Fruit fly (Drosophila melanogaster): ENCODE results near the gene CG13786.

Gene CG13786

DNA sequence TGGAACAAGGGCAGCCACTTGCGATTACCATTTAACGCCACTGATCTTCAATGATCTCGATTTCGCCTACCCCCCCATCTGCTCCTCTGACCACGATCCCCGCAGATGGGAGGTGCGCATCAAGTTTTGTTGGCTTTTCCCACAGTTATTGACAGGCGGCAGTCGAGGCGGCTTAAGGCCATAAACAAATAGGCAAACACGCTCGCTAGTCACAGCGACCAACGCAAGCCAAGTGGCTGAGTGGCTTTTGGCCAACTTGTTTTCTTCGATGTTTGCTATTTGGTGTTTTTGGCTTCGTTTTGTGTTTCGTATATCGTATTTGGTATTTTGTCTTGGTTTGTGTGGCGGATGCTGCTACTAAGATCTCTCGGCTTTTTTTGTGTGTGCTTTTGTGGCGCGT, 48.7 kb upstream of the CG13786 start (continued):
- TF ChIP-seq Neu2 (GFP tag; optimal IDR thresholded peaks at IDR 0.05; ENCODE audit: borderline replicate concordance): no peak
- peak; percentile 9 for TF ChIP-seq oc (tag; optimal IDR thresholded peaks at IDR 0.05)
- no peak for TF ChIP-seq sim (GFP tag; IDR thresholded peaks at IDR 0.05)
- TF ChIP-seq Mrtf (GFP tag; IDR thresholded peaks at IDR 0.05): no peak
- TF ChIP-seq p53 (GFP tag; optimal IDR thresholded peaks at IDR 0.05): no peak
- no peak for TF ChIP-seq Hmx (GFP tag; optimal IDR thresholded peaks at IDR 0.05)
- no peak for TF ChIP-seq gro (GFP tag; optimal IDR thresholded peaks at IDR 0.05)
- 0 out of 3 replicates have a peak, but pooled peaks have one; percentile 27 for TF ChIP-seq Optix (GFP tag; IDR thresholded peaks at IDR 0.05)

DNA sequence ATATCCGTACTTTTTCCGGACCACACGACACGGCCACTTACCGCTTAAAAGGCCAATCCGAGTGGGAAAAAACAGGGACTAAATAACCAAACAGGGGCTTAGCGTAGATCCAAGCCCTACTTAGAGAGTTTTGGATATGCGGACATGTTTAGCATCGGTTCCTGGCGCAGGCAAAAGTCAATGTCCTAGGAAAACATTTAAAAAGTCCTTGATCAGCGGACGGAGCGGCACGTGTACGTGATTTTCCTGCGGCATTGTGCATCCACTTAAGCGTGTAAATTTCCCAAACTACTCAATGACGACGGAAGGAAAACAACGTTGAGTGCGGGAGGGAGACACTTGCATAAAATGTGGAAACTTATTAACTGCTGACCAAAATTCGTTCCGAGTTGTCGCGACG, 47.2 kb upstream of the CG13786 start:
- TF ChIP-seq nmo (GFP tag; optimal IDR thresholded peaks at IDR 0.05): no peak
- TF ChIP-seq tll (GFP tag; optimal IDR thresholded peaks at IDR 0.05): peak in 1 of 2 experiments; percentile 77
- TF ChIP-seq btn (GFP tag; optimal IDR thresholded peaks at IDR 0.05): no peak
- TF ChIP-seq twi (tag; optimal IDR thresholded peaks at IDR 0.05): peak; percentile 65

DNA sequence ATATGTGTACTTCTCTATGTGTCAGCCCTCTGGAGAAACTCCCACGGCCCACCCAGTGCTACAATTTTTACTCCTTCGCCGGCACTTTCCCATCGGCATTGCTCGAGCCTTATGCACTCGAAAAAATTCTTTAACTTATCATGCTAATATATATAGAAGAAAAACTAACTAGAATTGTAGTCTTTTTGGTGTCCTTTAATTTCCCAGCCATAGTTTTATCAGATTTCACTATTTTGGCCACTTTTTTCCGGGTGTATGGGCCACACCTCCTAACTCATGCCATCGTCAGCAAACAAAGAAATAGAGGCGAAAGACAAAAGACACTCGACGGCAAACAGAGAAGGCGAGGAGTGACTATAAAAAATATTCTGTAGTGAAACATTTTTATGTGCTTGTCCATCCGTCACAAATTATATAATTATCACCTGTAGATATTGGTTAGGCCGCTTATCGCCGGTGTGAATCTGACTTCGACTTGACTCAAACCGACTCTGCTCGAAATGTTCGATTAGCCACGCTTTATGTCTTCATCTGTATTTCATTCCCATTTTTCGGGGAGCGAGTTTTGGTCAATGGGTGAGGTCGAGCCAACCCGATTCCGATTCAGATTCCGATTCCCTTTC, 46.1 kb upstream of the CG13786 start:
- no peak for TF ChIP-seq klu (GFP tag; IDR thresholded peaks at IDR 0.05)
- peak; percentile 18 for TF ChIP-seq CG13775 (GFP tag; optimal IDR thresholded peaks at IDR 0.05)
- peak; percentile 20 for TF ChIP-seq CG17359 (tag; optimal IDR thresholded peaks at IDR 0.05)
- peak in 1 of 2 experiments; percentile 56 for TF ChIP-seq bsh (GFP tag; optimal IDR thresholded peaks at IDR 0.05)
- TF ChIP-seq CG3407 (GFP tag; optimal IDR thresholded peaks at IDR 0.05): no peak
- peak; percentile 15; the same call in 1 of the 3 replicates for TF ChIP-seq tgo (GFP tag; IDR thresholded peaks at IDR 0.05)
- TF ChIP-seq Scr (GFP tag; IDR thresholded peaks at IDR 0.05; ENCODE audit: partially characterized antibody): no peak
- TF ChIP-seq CG18011 (GFP tag; optimal IDR thresholded peaks at IDR 0.05): no peak
- no peak for TF ChIP-seq zfh2 (GFP tag; optimal IDR thresholded peaks at IDR 0.05)
- TF ChIP-seq caup (GFP tag; optimal IDR thresholded peaks at IDR 0.05; ENCODE audit: severe bottlenecking): no peak
- no peak for TF ChIP-seq CG32532 (GFP tag; IDR thresholded peaks at IDR 0.05)
- TF ChIP-seq pzg (GFP tag; optimal IDR thresholded peaks at IDR 0.05): no peak
- TF ChIP-seq CG12155 (GFP tag; optimal IDR thresholded peaks at IDR 0.05): no peak
- no peak for TF ChIP-seq oc (tag; optimal IDR thresholded peaks at IDR 0.05)
- peak in 1 of 3 experiments; percentile 43 for TF ChIP-seq lola (GFP tag; optimal IDR thresholded peaks at IDR 0.05)
- TF ChIP-seq Dbx (GFP tag; IDR thresholded peaks at IDR 0.05): no peak
- no peak for TF ChIP-seq tup (GFP tag; optimal IDR thresholded peaks at IDR 0.05)
- no peak for TF ChIP-seq Sox100B (GFP tag; optimal IDR thresholded peaks at IDR 0.05)
- TF ChIP-seq CG3847 (GFP tag; IDR thresholded peaks at IDR 0.05): no peak
- TF ChIP-seq crol (GFP tag; IDR thresholded peaks at IDR 0.05): no peak
- peak; percentile 34 for TF ChIP-seq ac (GFP tag; optimal IDR thresholded peaks at IDR 0.05)
- TF ChIP-seq kah (GFP tag; optimal IDR thresholded peaks at IDR 0.05): no peak
- no peak for TF ChIP-seq CG18599 (GFP tag; optimal IDR thresholded peaks at IDR 0.05)
- TF ChIP-seq Hr78 (GFP tag; optimal IDR thresholded peaks at IDR 0.05): no peak
- no peak for TF ChIP-seq CG8089 (GFP tag; optimal IDR thresholded peaks at IDR 0.05)
- TF ChIP-seq cad (GFP tag; optimal IDR thresholded peaks at IDR 0.05): no peak
- TF ChIP-seq ap (GFP tag; IDR thresholded peaks at IDR 0.05): no peak
- no peak for TF ChIP-seq CG7556 (GFP tag; optimal IDR thresholded peaks at IDR 0.05)
- no peak for TF ChIP-seq CG14441 (GFP tag; IDR thresholded peaks at IDR 0.05)
- TF ChIP-seq HmgZ (tag; optimal IDR thresholded peaks at IDR 0.05): no peak
- no peak for TF ChIP-seq inv (GFP tag; IDR thresholded peaks at IDR 0.05; ENCODE audit: partially characterized antibody)
- no peak for TF ChIP-seq CG17912 (GFP tag; optimal IDR thresholded peaks at IDR 0.05)
- no peak for TF ChIP-seq CG7357 (GFP tag; IDR thresholded peaks at IDR 0.05)
- TF ChIP-seq CG10959 (GFP tag; IDR thresholded peaks at IDR 0.05): no peak
- TF ChIP-seq CG14860 (GFP tag; IDR thresholded peaks at IDR 0.05; ENCODE audit: partially characterized antibody): no peak
